Fruit fly (Drosophila melanogaster) whole organism, prepupa: ENCODE results near the gene Mekk1.

ENCODE experiments used
- CG10631 ChIP-seq: fragments of 200-800 bp; sonication (Bioruptor generic); optimal IDR thresholded peaks from 2 replicates; lab custom pipeline; 2016; ENCODE audit warnings: missing biosample characterization, missing genetic modification characterization
- CG10669 ChIP-seq: fragments of 200-800 bp; sonication (Bioruptor generic); optimal IDR thresholded peaks from 3 replicates; lab custom pipeline; 2018; ENCODE audit warnings: missing biosample characterization, mild to moderate bottlenecking, missing genetic modification characterization, moderate library complexity
- CG11294 ChIP-seq: fragments of 200-800 bp; sonication (Bioruptor generic); IDR thresholded peaks from 2 replicates; pipeline ENCODE4 v1.3.6; 2022; ENCODE audit warnings: missing biosample characterization, missing genetic modification characterization
- CG11762 ChIP-seq: fragments of 200-800 bp; sonication (Bioruptor generic); optimal IDR thresholded peaks from 3 replicates; lab custom pipeline; 2016; ENCODE audit warnings: missing biosample characterization, missing genetic modification characterization; ENCODE audit not compliant: insufficient read depth
- CG15336 ChIP-seq: fragments of 200-800 bp; sonication (Bioruptor generic); IDR thresholded peaks from 2 replicates; pipeline ENCODE4 v1.3.6; 2022; ENCODE audit warnings: missing biosample characterization, missing genetic modification characterization
- CG1621 ChIP-seq: fragments of 200-800 bp; sonication (Bioruptor generic); optimal IDR thresholded peaks from 3 replicates; lab custom pipeline; 2018; ENCODE audit warnings: missing biosample characterization, mild to moderate bottlenecking, missing genetic modification characterization
- CG16779 ChIP-seq: fragments of 200-800 bp; sonication (Bioruptor generic); optimal IDR thresholded peaks from 3 replicates; lab custom pipeline; 2017; ENCODE audit warnings: missing biosample characterization, mild to moderate bottlenecking, missing genetic modification characterization
- CG3032 ChIP-seq: fragments of 200-800 bp; optimal IDR thresholded peaks from 2 replicates; lab custom pipeline; 2019; ENCODE audit warnings: missing biosample characterization, mild to moderate bottlenecking, missing genetic modification characterization, moderate library complexity
- CG31627 ChIP-seq: fragments of 200-800 bp; sonication (Bioruptor generic); optimal IDR thresholded peaks from 3 replicates; lab custom pipeline; 2016; ENCODE audit warnings: missing biosample characterization, missing genetic modification characterization
- CG32006 ChIP-seq: fragments of 200-800 bp; sonication (Bioruptor generic); optimal IDR thresholded peaks from 3 replicates; lab custom pipeline; 2017; ENCODE audit warnings: missing biosample characterization, mild to moderate bottlenecking, missing genetic modification characterization
- CG3919 ChIP-seq: fragments of 200-800 bp; sonication (Bioruptor generic); optimal IDR thresholded peaks from 3 replicates; lab custom pipeline; 2016; ENCODE audit warnings: missing biosample characterization, missing genetic modification characterization
- CG4318 ChIP-seq: fragments of 200-800 bp; sonication (Bioruptor generic); optimal IDR thresholded peaks from 3 replicates; lab custom pipeline; 2017; ENCODE audit warnings: missing biosample characterization, mild to moderate bottlenecking, missing genetic modification characterization
- CG6163 ChIP-seq: fragments of 200-800 bp; sonication (Bioruptor generic); IDR thresholded peaks from 3 replicates; pipeline ENCODE4 v1.3.6; 2022; ENCODE audit warnings: missing biosample characterization, missing genetic modification characterization
- CG6276 ChIP-seq: fragments of 200-800 bp; sonication (Bioruptor generic); optimal IDR thresholded peaks from 2 replicates; lab custom pipeline; 2017; ENCODE audit warnings: missing biosample characterization, mild to moderate bottlenecking, missing genetic modification characterization
- CG6792 ChIP-seq: fragments of 200-800 bp; sonication (Bioruptor generic); optimal IDR thresholded peaks from 3 replicates; lab custom pipeline; 2016; ENCODE audit warnings: missing biosample characterization, missing genetic modification characterization
- CG6808 ChIP-seq: fragments of 200-800 bp; sonication (Bioruptor generic); optimal IDR thresholded peaks from 3 replicates; lab custom pipeline; 2017; ENCODE audit warnings: missing biosample characterization, missing genetic modification characterization, mild to moderate bottlenecking, moderate library complexity, missing genetic modification reagents
- CG7368 ChIP-seq: fragments of 200-800 bp; sonication (Bioruptor generic); optimal IDR thresholded peaks from 3 replicates; lab custom pipeline; 2016; ENCODE audit warnings: missing biosample characterization, missing genetic modification characterization
- CG8632 ChIP-seq: fragments of 200-800 bp; sonication (Bioruptor generic); optimal IDR thresholded peaks from 3 replicates; lab custom pipeline; 2016; ENCODE audit warnings: missing biosample characterization, missing genetic modification characterization
- Eip75B ChIP-seq: fragments of 200-800 bp; sonication (Bioruptor generic); optimal IDR thresholded peaks from 3 replicates; lab custom pipeline; 2016; ENCODE audit warnings: missing biosample characterization, missing genetic modification characterization
- Eip78C ChIP-seq: fragments of 200-800 bp; sonication (Bioruptor generic); peaks from one replicate; lab custom pipeline; 2016; ENCODE audit warnings: missing biosample characterization, missing genetic modification characterization
- Ets96B ChIP-seq: fragments of 200-800 bp; optimal IDR thresholded peaks from 2 replicates; lab custom pipeline; 2019; ENCODE audit warnings: missing biosample characterization, mild to moderate bottlenecking, missing genetic modification characterization, moderate library complexity
- Gug ChIP-seq: fragments of 200-800 bp; sonication (Bioruptor generic); IDR thresholded peaks from 2 replicates; pipeline ENCODE4 v1.3.6; 2022; ENCODE audit warnings: missing biosample characterization, missing genetic modification characterization
- Hr38 ChIP-seq: sonication (Bioruptor generic); optimal IDR thresholded peaks from 2 replicates; lab custom pipeline; 2016; ENCODE audit warnings: missing biosample characterization, missing genetic modification characterization
- Hr39 ChIP-seq: fragments of 200-800 bp; sonication (Bioruptor generic); optimal IDR thresholded peaks from 2 replicates; lab custom pipeline; 2016; ENCODE audit warnings: missing biosample characterization, missing genetic modification characterization
- Hr4 ChIP-seq: fragments of 200-800 bp; sonication (Bioruptor generic); optimal IDR thresholded peaks from 3 replicates; lab custom pipeline; 2016; ENCODE audit warnings: missing biosample characterization, missing genetic modification characterization
- Lpt ChIP-seq: fragments of 200-800 bp; sonication (Bioruptor generic); optimal IDR thresholded peaks from 3 replicates; lab custom pipeline; 2016; ENCODE audit warnings: missing biosample characterization, missing genetic modification characterization
- Met ChIP-seq: fragments of 200-800 bp; sonication (Bioruptor generic); optimal IDR thresholded peaks from 3 replicates; lab custom pipeline; 2016; ENCODE audit warnings: missing biosample characterization, missing genetic modification characterization
- OdsH ChIP-seq: fragments of 200-800 bp; sonication (Bioruptor generic); optimal IDR thresholded peaks from 3 replicates; lab custom pipeline; 2016; ENCODE audit warnings: missing biosample characterization, missing genetic modification characterization
- Sox14 ChIP-seq: fragments of 200-800 bp; sonication (Bioruptor generic); optimal IDR thresholded peaks from 3 replicates; lab custom pipeline; 2016; ENCODE audit warnings: missing biosample characterization, missing genetic modification characterization
- Sox15 ChIP-seq: fragments of 200-800 bp; sonication (Bioruptor generic); optimal IDR thresholded peaks from 3 replicates; lab custom pipeline; 2016; ENCODE audit warnings: missing biosample characterization, missing genetic modification characterization
- achi ChIP-seq: fragments of 200-800 bp; sonication (Bioruptor generic); optimal IDR thresholded peaks from 3 replicates; lab custom pipeline; 2016; ENCODE audit warnings: missing biosample characterization, missing genetic modification characterization
- acj6 ChIP-seq: fragments of 200-800 bp; sonication (Bioruptor generic); optimal IDR thresholded peaks from 3 replicates; lab custom pipeline; 2016; ENCODE audit warnings: missing biosample characterization, missing genetic modification characterization
- dac ChIP-seq: fragments of 200-800 bp; sonication (Bioruptor generic); optimal IDR thresholded peaks from 2 replicates; lab custom pipeline; 2017; ENCODE audit warnings: missing biosample characterization, mild to moderate bottlenecking, missing genetic modification characterization
- eg ChIP-seq: fragments of 200-800 bp; sonication (Bioruptor generic); IDR thresholded peaks from 3 replicates; pipeline ENCODE4 v1.3.6; 2022; ENCODE audit warnings: missing biosample characterization, missing genetic modification characterization
- fd59A ChIP-seq: fragments of 200-800 bp; sonication (Bioruptor generic); optimal IDR thresholded peaks from 2 replicates; lab custom pipeline; 2017; ENCODE audit warnings: missing biosample characterization, mild to moderate bottlenecking, missing genetic modification characterization, missing genetic modification reagents
- fkh ChIP-seq: fragments of 200-800 bp; sonication (Bioruptor generic); optimal IDR thresholded peaks from 3 replicates; lab custom pipeline; 2017; ENCODE audit warnings: missing biosample characterization, mild to moderate bottlenecking, missing genetic modification characterization, moderate library complexity
- net ChIP-seq: fragments of 200-800 bp; sonication (Bioruptor generic); optimal IDR thresholded peaks from 3 replicates; lab custom pipeline; 2016; ENCODE audit warnings: missing biosample characterization, missing genetic modification characterization
- pdm3 ChIP-seq: fragments of 200-800 bp; sonication (Bioruptor generic); optimal IDR thresholded peaks from 3 replicates; lab custom pipeline; 2016; ENCODE audit warnings: missing biosample characterization, missing genetic modification characterization
- salr ChIP-seq, 2 experiments: fragments of 200-800 bp; sonication (Bioruptor generic); optimal IDR thresholded peaks; 3 replicates each; lab custom pipeline; 2016 to 2018; ENCODE audit warnings: missing biosample characterization in 2 of 2, missing genetic modification characterization in 2 of 2, mild to moderate bottlenecking in 1 of 2
- spab ChIP-seq: fragments of 200-800 bp; sonication (Bioruptor generic); optimal IDR thresholded peaks from 2 replicates; lab custom pipeline; 2017; ENCODE audit warnings: missing biosample characterization, mild to moderate bottlenecking, missing genetic modification characterization, missing genetic modification reagents
- ss ChIP-seq, 2 experiments: fragments of 200-800 bp; sonication (Bioruptor generic); optimal IDR thresholded peaks; 2 replicates in 1 of 2; 3 replicates in 1 of 2; lab custom pipeline; 2017 to 2018; ENCODE audit warnings: mild to moderate bottlenecking in 2 of 2, missing biosample characterization in 2 of 2, missing genetic modification characterization in 2 of 2, moderate library complexity in 1 of 2
- svp ChIP-seq: fragments of 200-800 bp; sonication (Bioruptor generic); peaks from one replicate; lab custom pipeline; 2016; ENCODE audit warnings: missing biosample characterization, missing genetic modification characterization
- topi ChIP-seq: fragments of 200-800 bp; sonication (Bioruptor generic); optimal IDR thresholded peaks from 3 replicates; lab custom pipeline; 2016; ENCODE audit warnings: missing biosample characterization, missing genetic modification characterization

The Mekk1 gene

dm6 chr3R:18743270-18743922 is at the start of gene Mekk1 (continued):
- TF ChIP-seq CG6163 = 0 out of 3 replicates have a peak, but pooled peaks have one; percentile 40
- peak; percentile 39 for TF ChIP-seq CG3919 (GFP tag; lab: Kevin White, UChicago)
- peak; percentile 43 for TF ChIP-seq OdsH
- TF ChIP-seq CG1621 (tag; lab: Kevin White, UChicago) = no peak
- 0 out of 2 replicates have a peak, but pooled peaks have one; percentile 30 for TF ChIP-seq Gug (GFP tag; lab: Robert Waterston, UW)
- peak; percentile 45 for TF ChIP-seq achi (GFP tag; lab: Kevin White, UChicago)
- peak; percentile 61 for TF ChIP-seq Hr39 (GFP tag; lab: Kevin White, UChicago)
- TF ChIP-seq CG31627 (GFP tag; lab: Kevin White, UChicago) = peak; percentile 59
- TF ChIP-seq CG10631 (GFP tag; lab: Kevin White, UChicago) = peak; percentile 30

dm6 chr3R:18790619-18791018 is 47.2 kb upstream of the Mekk1 start:
- TF ChIP-seq CG4318 (GFP tag; lab: Kevin White, UChicago) = peak; percentile 28
- no peak for TF ChIP-seq net (GFP tag; lab: Kevin White, UChicago)
- TF ChIP-seq OdsH = peak; percentile 26
- TF ChIP-seq CG1621 (tag; lab: Kevin White, UChicago) = no peak
- peak; percentile 13 for TF ChIP-seq achi (GFP tag; lab: Kevin White, UChicago)
- TF ChIP-seq ss (GFP tag; optimal IDR thresholded peaks at IDR 0.05; lab: Kevin White, UChicago) = peak in 1 of 2 experiments; percentile 8
- peak; percentile 17 for TF ChIP-seq CG32006 (GFP tag; lab: Kevin White, UChicago)
- peak; percentile 9 for TF ChIP-seq Ets96B
- TF ChIP-seq fd59A (GFP tag; lab: Kevin White, UChicago) = peak; percentile 17
- TF ChIP-seq CG10669 (GFP tag; lab: Kevin White, UChicago) = peak; percentile 24
- no peak for TF ChIP-seq CG16779 (tag; lab: Kevin White, UChicago)
- TF ChIP-seq CG8632 (GFP tag; lab: Kevin White, UChicago) = no peak
- TF ChIP-seq topi (GFP tag; lab: Kevin White, UChicago) = peak; percentile 10
- TF ChIP-seq pdm3 (GFP tag; lab: Kevin White, UChicago) = peak; percentile 20
- TF ChIP-seq Hr4 (GFP tag; lab: Kevin White, UChicago) = peak; percentile 28
- peak; percentile 37 for TF ChIP-seq svp (GFP tag; lab: Kevin White, UChicago)
- TF ChIP-seq eg (GFP tag; lab: Robert Waterston, UW) = 0 out of 3 replicates have a peak, but pooled peaks have one; percentile 25
- TF ChIP-seq CG11294 (GFP tag; lab: Robert Waterston, UW) = no peak
- TF ChIP-seq CG3919 (GFP tag; lab: Kevin White, UChicago) = peak; percentile 35
- TF ChIP-seq Eip78C (GFP tag; lab: Kevin White, UChicago) = peak; percentile 73
- no peak for TF ChIP-seq CG31627 (GFP tag; lab: Kevin White, UChicago)
- no peak for TF ChIP-seq spab (GFP tag; lab: Kevin White, UChicago)
- TF ChIP-seq Sox14 = peak; percentile 10
- peak; percentile 3 for TF ChIP-seq Met (GFP tag; lab: Kevin White, UChicago)
- peak; percentile 12 for TF ChIP-seq CG3032 (tag; lab: Kevin White, UChicago)
- TF ChIP-seq CG6808 = peak; percentile 43

DNA sequence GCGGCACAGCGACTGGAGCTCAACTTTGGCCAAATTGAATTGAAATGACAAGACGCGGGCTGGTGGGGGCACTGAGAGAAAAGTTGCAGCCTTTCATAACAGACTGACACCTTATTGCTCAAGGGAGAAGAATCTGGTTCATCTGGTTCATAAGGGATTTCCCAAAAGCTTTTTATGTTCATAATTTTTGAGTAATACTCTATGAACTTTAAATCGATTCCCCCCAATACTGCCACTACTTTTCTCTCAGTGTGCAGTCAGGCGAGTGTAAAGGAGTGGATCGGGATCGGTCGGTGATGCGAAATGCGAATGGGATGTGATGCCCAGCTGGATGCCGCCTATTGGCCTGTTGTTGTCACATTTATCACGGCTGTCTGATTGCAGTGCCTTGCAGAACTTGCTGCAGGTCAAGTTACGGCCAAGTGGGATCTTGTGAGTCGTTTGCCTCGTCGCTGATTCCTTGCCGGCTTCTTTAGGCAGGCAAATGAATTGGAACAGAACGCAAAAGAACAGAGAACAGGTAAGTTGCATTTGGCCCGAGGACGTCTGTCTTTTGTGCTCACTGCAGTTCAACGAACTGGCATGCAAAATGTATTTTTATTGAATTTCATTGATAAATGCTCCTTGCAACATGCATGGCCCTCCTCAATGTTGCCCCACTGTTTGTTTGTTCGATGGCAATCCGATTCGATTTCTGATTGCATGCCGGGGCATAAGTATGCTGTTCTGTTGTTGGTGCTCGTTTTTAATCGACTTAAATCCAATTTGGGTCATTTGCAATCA is 45.2 kb upstream of the Mekk1 start:
- peak; percentile 92 for TF ChIP-seq CG3919 (GFP tag; lab: Kevin White, UChicago)
- peak; percentile 91 for TF ChIP-seq Eip78C (GFP tag; lab: Kevin White, UChicago)
- TF ChIP-seq Hr38 = no peak
- TF ChIP-seq dac (GFP tag; lab: Kevin White, UChicago) = peak; percentile 58
- TF ChIP-seq Sox14 = peak; percentile 86
- peak; percentile 89 for TF ChIP-seq acj6 (GFP tag; lab: Kevin White, UChicago)
- TF ChIP-seq CG10631 (GFP tag; lab: Kevin White, UChicago) = peak; percentile 89
- peak; percentile 85 for TF ChIP-seq Eip75B
- TF ChIP-seq salr (GFP tag; optimal IDR thresholded peaks at IDR 0.05; lab: Kevin White, UChicago) = peak; percentile 71 to 85
- TF ChIP-seq CG7368 (GFP tag; lab: Kevin White, UChicago) = peak; percentile 71
- peak; percentile 78 for TF ChIP-seq Lpt (GFP tag; lab: Kevin White, UChicago)
- TF ChIP-seq fd59A (GFP tag; lab: Kevin White, UChicago) = peak; percentile 83
- peak; percentile 87 for TF ChIP-seq topi (GFP tag; lab: Kevin White, UChicago)
- TF ChIP-seq CG11762 (GFP tag; lab: Kevin White, UChicago) = peak; percentile 78
- peak; percentile 81 for TF ChIP-seq CG15336
- TF ChIP-seq achi (GFP tag; lab: Kevin White, UChicago) = peak; percentile 81
- peak; percentile 79 for TF ChIP-seq pdm3 (GFP tag; lab: Kevin White, UChicago)
- TF ChIP-seq fkh (GFP tag; lab: Kevin White, UChicago) = no peak
- peak; percentile 71 for TF ChIP-seq CG8632 (GFP tag; lab: Kevin White, UChicago)
- TF ChIP-seq CG32006 (GFP tag; lab: Kevin White, UChicago) = peak; percentile 84
- TF ChIP-seq CG3032 (tag; lab: Kevin White, UChicago) = peak; percentile 82
- TF ChIP-seq CG31627 (GFP tag; lab: Kevin White, UChicago) = peak; percentile 88
- TF ChIP-seq Sox15 (GFP tag; lab: Kevin White, UChicago) = peak; percentile 70
- TF ChIP-seq CG6792 (GFP tag; lab: Kevin White, UChicago) = peak; percentile 87
- peak; percentile 73 for TF ChIP-seq CG6276
